Worm (Caenorhabditis elegans): ENCODE measurements around the gene pals-28.

The pals-28 gene

DNA sequence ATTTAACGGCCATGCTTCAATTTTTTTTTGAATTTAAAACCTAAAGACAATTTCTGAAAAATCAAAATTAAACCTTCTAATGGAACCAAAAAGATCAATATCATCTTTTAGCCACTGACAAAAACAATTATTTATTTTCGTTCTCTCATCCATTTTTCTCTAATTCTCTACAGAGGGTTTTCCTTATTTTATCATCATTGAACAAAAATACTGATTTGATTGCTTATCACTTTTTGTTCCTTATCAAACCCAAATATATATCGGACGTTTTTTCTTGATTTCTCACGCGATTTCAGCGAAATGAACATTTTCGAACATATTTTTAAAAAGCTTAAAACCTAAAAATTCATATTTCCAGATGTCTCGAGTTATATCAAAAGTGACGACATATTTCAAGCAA lies 28.5 kb downstream of the pals-28 start, which contains the start of gene mpc-1:
TSS of gene mpc-1 (plus strand) at position 359 of the 400 bp plus-strand sequence.
- peak; percentile 51 for TF ChIP-seq jun-1 (tag; optimal IDR thresholded peaks at IDR 0.05)
- peak; percentile 95 for TF ChIP-seq pqm-1 (tag; optimal IDR thresholded peaks at IDR 0.05)
- TF ChIP-seq nhr-43 (tag; optimal IDR thresholded peaks at IDR 0.05; ENCODE audit: poor library complexity, severe bottlenecking): no peak
- TF ChIP-seq nhr-23 (tag; optimal IDR thresholded peaks at IDR 0.05): no peak
- no peak for TF ChIP-seq lsy-12 (tag; optimal IDR thresholded peaks at IDR 0.05)
- peak; percentile 48 for TF ChIP-seq skn-1 (tag; optimal IDR thresholded peaks at IDR 0.05)
- TF ChIP-seq pha-4 (tag; optimal IDR thresholded peaks at IDR 0.05): peak; percentile 64
- peak; percentile 19 for TF ChIP-seq ceh-28 (tag; optimal IDR thresholded peaks at IDR 0.05)
- TF ChIP-seq egl-27 (tag; optimal IDR thresholded peaks at IDR 0.05): no peak
- no peak for TF ChIP-seq nhr-12 (tag; optimal IDR thresholded peaks at IDR 0.05)
- TF ChIP-seq ceh-9 (tag; optimal IDR thresholded peaks at IDR 0.05): no peak
- no peak for TF ChIP-seq lin-39 (tag; optimal IDR thresholded peaks at IDR 0.05)
- TF ChIP-seq snpc-4 (tag; optimal IDR thresholded peaks at IDR 0.05): peak; percentile 57
- TF ChIP-seq ztf-4 (tag; optimal IDR thresholded peaks at IDR 0.05): no peak
- no peak for TF ChIP-seq daf-12 (tag; optimal IDR thresholded peaks at IDR 0.05)
- no peak for TF ChIP-seq eor-1 (tag; optimal IDR thresholded peaks at IDR 0.05)
- TF ChIP-seq lin-15B (tag; optimal IDR thresholded peaks at IDR 0.05): no peak
- TF ChIP-seq nhr-76 (tag; optimal IDR thresholded peaks at IDR 0.05): no peak
- TF ChIP-seq elt-3 (tag; optimal IDR thresholded peaks at IDR 0.05): peak in 2 of 3 experiments; percentile 68 to 80
- no peak for TF ChIP-seq nhr-77 (tag; optimal IDR thresholded peaks at IDR 0.05)
- TF ChIP-seq mdl-1 (tag; optimal IDR thresholded peaks at IDR 0.05): no peak
- no peak for TF ChIP-seq ama-1 (optimal IDR thresholded peaks at IDR 0.05)
- peak; percentile 89 for TF ChIP-seq elt-2 (tag; optimal IDR thresholded peaks at IDR 0.05)
- TF ChIP-seq R02D3.7 (tag; optimal IDR thresholded peaks at IDR 0.05): no peak
- TF ChIP-seq nhr-28 (tag; optimal IDR thresholded peaks at IDR 0.05): no peak

DNA sequence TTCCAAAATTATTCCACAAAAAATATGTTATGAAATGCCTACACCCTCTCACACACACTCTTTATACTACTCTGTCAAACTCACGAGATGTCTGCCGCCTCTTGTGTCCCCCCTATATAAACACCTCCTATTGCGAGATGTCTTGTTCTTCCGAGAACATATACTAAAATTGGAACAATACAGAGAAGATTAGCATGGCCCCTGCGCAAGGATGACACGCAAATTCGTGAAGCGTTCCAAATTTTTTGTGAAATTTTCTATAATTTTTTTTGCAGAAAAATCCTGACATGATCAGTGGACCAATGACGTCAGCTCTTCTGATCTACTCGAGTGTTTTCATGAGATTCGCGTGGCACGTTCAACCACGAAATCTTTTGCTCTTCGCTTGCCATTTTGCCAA lies 29.5 kb downstream of the pals-28 start:
- TF ChIP-seq nhr-23 (tag; optimal IDR thresholded peaks at IDR 0.05) (peak; percentile 29), hmg-11 (tag; optimal IDR thresholded peaks at IDR 0.05) (peak; percentile 43), nfya-1 (tag; optimal IDR thresholded peaks at IDR 0.05; ENCODE audit: insufficient read depth) (peak; percentile 55), snpc-4 (tag; optimal IDR thresholded peaks at IDR 0.05) (peak; percentile 98), tbx-2 (tag; optimal IDR thresholded peaks at IDR 0.05) (peak; percentile 9), elt-2 (tag; optimal IDR thresholded peaks at IDR 0.05) (peak; percentile 30), nhr-25 (tag; optimal IDR thresholded peaks at IDR 0.05) (peak; percentile 22), lin-39 (tag; optimal IDR thresholded peaks at IDR 0.05) (peak; percentile 33), lsy-12 (tag; optimal IDR thresholded peaks at IDR 0.05) (peak; percentile 63), lin-15B (tag; optimal IDR thresholded peaks at IDR 0.05) (peak; percentile 0), pha-4 (tag; optimal IDR thresholded peaks at IDR 0.05) (peak; percentile 14), nhr-43 (tag; optimal IDR thresholded peaks at IDR 0.05; ENCODE audit: poor library complexity, severe bottlenecking) (peak; percentile 71)

DNA sequence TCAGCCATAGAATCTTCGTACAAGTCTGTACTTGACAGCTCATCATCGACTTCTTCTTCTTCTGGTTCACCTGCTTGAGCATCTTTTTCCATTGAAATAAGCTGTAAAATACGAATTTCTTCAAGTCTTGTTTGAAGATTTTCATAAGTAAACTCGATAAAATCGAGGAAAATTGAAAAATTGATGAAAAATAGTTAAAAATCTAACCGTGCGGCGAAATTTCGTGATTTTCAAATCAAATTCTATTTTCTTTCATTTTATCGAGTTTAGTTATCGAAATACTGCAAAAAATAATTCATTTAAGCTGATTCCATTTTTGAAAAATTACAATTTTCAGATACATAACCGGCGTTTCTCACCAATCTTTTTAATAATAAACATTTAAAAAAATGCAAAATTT lies 30.5 kb downstream of the pals-28 start, which contains the start of gene R07E5.11:
TSS of gene R07E5.11 (minus strand) at position 101 of the 400 bp plus-strand sequence.
- TF ChIP-seq zag-1 (tag; optimal IDR thresholded peaks at IDR 0.05): no peak
- TF ChIP-seq tbx-2 (tag; optimal IDR thresholded peaks at IDR 0.05): no peak
- TF ChIP-seq nhr-23 (tag; optimal IDR thresholded peaks at IDR 0.05): no peak
- TF ChIP-seq egl-5 (tag; optimal IDR thresholded peaks at IDR 0.05): no peak
- TF ChIP-seq mdl-1 (tag; optimal IDR thresholded peaks at IDR 0.05): no peak
- no peak for TF ChIP-seq ztf-4 (tag; optimal IDR thresholded peaks at IDR 0.05)
- no peak for TF ChIP-seq fkh-2 (tag; optimal IDR thresholded peaks at IDR 0.05)
- TF ChIP-seq lin-15B (tag; optimal IDR thresholded peaks at IDR 0.05): no peak
- TF ChIP-seq pqm-1 (tag; optimal IDR thresholded peaks at IDR 0.05): no peak
- no peak for TF ChIP-seq hmg-11 (tag; optimal IDR thresholded peaks at IDR 0.05)
- no peak for TF ChIP-seq pha-4 (tag; optimal IDR thresholded peaks at IDR 0.05)
- TF ChIP-seq elt-2 (tag; optimal IDR thresholded peaks at IDR 0.05): no peak
- no peak for TF ChIP-seq lsy-12 (tag; optimal IDR thresholded peaks at IDR 0.05)
- TF ChIP-seq nhr-25 (tag; optimal IDR thresholded peaks at IDR 0.05): no peak
- TF ChIP-seq aly-2 (tag; optimal IDR thresholded peaks at IDR 0.05): no peak

DNA sequence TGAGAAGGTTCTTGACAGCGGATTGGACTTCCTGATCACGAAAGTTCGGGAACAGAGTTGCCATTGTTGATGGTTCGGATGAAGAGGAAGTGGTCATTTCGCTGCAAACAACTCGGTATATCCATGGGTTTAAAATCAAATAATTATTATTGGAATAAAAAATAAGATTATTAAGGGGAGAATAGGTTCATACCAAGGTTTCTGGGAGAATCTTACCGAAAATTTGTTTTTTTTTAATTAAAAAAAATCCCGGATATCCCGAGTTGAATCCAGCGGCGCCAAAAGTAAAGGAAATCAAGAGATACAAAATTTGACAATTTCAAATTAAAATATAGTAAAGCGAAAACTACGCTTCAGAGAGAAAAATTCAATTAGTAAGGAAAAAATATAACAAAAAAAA lies 33.4 kb downstream of the pals-28 start, which contains the start of the genes R07E5.19 and pdcd-2:
TSS of gene R07E5.19 (minus strand) at position 101 of the 400 bp plus-strand sequence.
TSS of gene pdcd-2 (minus strand) at position 102 of the 400 bp plus-strand sequence.
- TF ChIP-seq ceh-9 (tag; optimal IDR thresholded peaks at IDR 0.05): no peak
- TF ChIP-seq pha-4 (tag; optimal IDR thresholded peaks at IDR 0.05): no peak
- TF ChIP-seq R02D3.7 (tag; optimal IDR thresholded peaks at IDR 0.05): no peak
- no peak for TF ChIP-seq nfya-1 (tag; optimal IDR thresholded peaks at IDR 0.05; ENCODE audit: insufficient read depth)
- no peak for TF ChIP-seq unc-62 (GFP tag; optimal IDR thresholded peaks at IDR 0.05)
- TF ChIP-seq nhr-23 (tag; optimal IDR thresholded peaks at IDR 0.05): no peak
- no peak for TF ChIP-seq elt-2 (tag; optimal IDR thresholded peaks at IDR 0.05)
- no peak for TF ChIP-seq zag-1 (tag; optimal IDR thresholded peaks at IDR 0.05)
- no peak for TF ChIP-seq sea-2 (GFP tag; optimal IDR thresholded peaks at IDR 0.05)
- TF ChIP-seq skn-1 (tag; optimal IDR thresholded peaks at IDR 0.05): no peak
- no peak for TF ChIP-seq fkh-2 (tag; optimal IDR thresholded peaks at IDR 0.05)
- no peak for TF ChIP-seq fos-1 (tag; optimal IDR thresholded peaks at IDR 0.05)
- no peak for TF ChIP-seq tbx-2 (tag; optimal IDR thresholded peaks at IDR 0.05)
- TF ChIP-seq lin-39 (tag; optimal IDR thresholded peaks at IDR 0.05): no peak
- no peak for TF ChIP-seq ceh-82 (tag; optimal IDR thresholded peaks at IDR 0.05)
- no peak for TF ChIP-seq mdl-1 (tag; optimal IDR thresholded peaks at IDR 0.05)
- TF ChIP-seq jun-1 (tag; optimal IDR thresholded peaks at IDR 0.05): no peak
- TF ChIP-seq ceh-28 (tag; optimal IDR thresholded peaks at IDR 0.05): no peak
- no peak for TF ChIP-seq ZK546.5 (tag; optimal IDR thresholded peaks at IDR 0.05)
- no peak for TF ChIP-seq egl-27 (tag; optimal IDR thresholded peaks at IDR 0.05)
